Fruit fly (Drosophila melanogaster) whole organism, embryonic: ENCODE data around the gene CG12661.

Experiments
- Asciz ChIP-seq: fragments of 200-800 bp; sonication (Bioruptor generic); optimal IDR thresholded peaks from 2 replicates; lab custom pipeline; 2017; ENCODE audit warnings: missing biosample characterization, mild to moderate bottlenecking, missing genetic modification characterization, missing genetic modification reagents
- Atf3 ChIP-seq: fragments of 200-800 bp; sonication (Bioruptor generic); optimal IDR thresholded peaks from 3 replicates; lab custom pipeline; 2016; ENCODE audit warnings: missing biosample characterization, missing genetic modification characterization
- Atf6 ChIP-seq: fragments of 200-800 bp; sonication (Bioruptor generic); IDR thresholded peaks from 2 replicates; pipeline ENCODE4 v1.3.6; 2022; ENCODE audit warnings: missing biosample characterization, missing genetic modification characterization
- CG11723 ChIP-seq: fragments of 200-800 bp; sonication (Bioruptor generic); optimal IDR thresholded peaks from 2 replicates; lab custom pipeline; 2017; ENCODE audit warnings: missing biosample characterization, mild to moderate bottlenecking, missing genetic modification characterization
- CG15011 ChIP-seq: fragments of 200-800 bp; sonication (Bioruptor generic); optimal IDR thresholded peaks from 3 replicates; lab custom pipeline; 2018; ENCODE audit warnings: missing biosample characterization, mild to moderate bottlenecking, missing genetic modification characterization
- CG15479 ChIP-seq: fragments of 200-800 bp; sonication (Bioruptor generic); optimal IDR thresholded peaks from 3 replicates; lab custom pipeline; 2019; ENCODE audit warnings: missing biosample characterization, mild to moderate bottlenecking, missing genetic modification characterization, moderate library complexity
- CG1832 ChIP-seq: fragments of 200-800 bp; sonication (Bioruptor generic); optimal IDR thresholded peaks from 2 replicates; lab custom pipeline; 2017; ENCODE audit warnings: missing biosample characterization, mild to moderate bottlenecking, missing genetic modification characterization, inconsistent platforms
- CG18476 ChIP-seq: fragments of 200-800 bp; sonication (Bioruptor generic); optimal IDR thresholded peaks from 2 replicates; lab custom pipeline; 2016; ENCODE audit warnings: missing biosample characterization, mild to moderate bottlenecking, missing genetic modification characterization
- CG18599 ChIP-seq: fragments of 200-800 bp; sonication (Bioruptor generic); optimal IDR thresholded peaks from 3 replicates; lab custom pipeline; 2017; ENCODE audit warnings: missing biosample characterization, missing genetic modification characterization, mild to moderate bottlenecking, moderate library complexity, missing genetic modification reagents
- CG2889 ChIP-seq: fragments of 200-800 bp; sonication (Bioruptor generic); IDR thresholded peaks from 3 replicates; pipeline ENCODE4 v1.3.6; 2022; ENCODE audit warnings: missing biosample characterization, missing genetic modification characterization
- CG30020 ChIP-seq: fragments of 200-800 bp; optimal IDR thresholded peaks from 2 replicates; lab custom pipeline; 2019; ENCODE audit warnings: missing biosample characterization, mild to moderate bottlenecking, missing genetic modification characterization, moderate library complexity
- CG3995 ChIP-seq: fragments of 200-800 bp; sonication (Bioruptor generic); optimal IDR thresholded peaks from 3 replicates; lab custom pipeline; 2016; ENCODE audit warnings: missing biosample characterization, missing genetic modification characterization
- CG6654 ChIP-seq: fragments of 200-800 bp; sonication (Bioruptor generic); optimal IDR thresholded peaks from 2 replicates; lab custom pipeline; 2017; ENCODE audit warnings: missing biosample characterization, mild to moderate bottlenecking, missing genetic modification characterization
- CG8290 ChIP-seq, 3 experiments: fragments of 200-800 bp; sonication (Bioruptor generic); optimal IDR thresholded peaks; 2 replicates each; lab custom pipeline; 2016 to 2019; ENCODE audit warnings: missing biosample characterization in 3 of 3, missing genetic modification characterization in 3 of 3, mild to moderate bottlenecking in 2 of 3, moderate library complexity in 1 of 3
- CG8388 ChIP-seq: fragments of 200-800 bp; sonication (Bioruptor generic); optimal IDR thresholded peaks from 2 replicates; lab custom pipeline; 2019; ENCODE audit warnings: missing biosample characterization, mild to moderate bottlenecking, missing genetic modification characterization, moderate library complexity
- CG9609 ChIP-seq: fragments of 200-800 bp; sonication (Bioruptor generic); optimal IDR thresholded peaks from 3 replicates; lab custom pipeline; 2016; ENCODE audit warnings: missing biosample characterization, missing genetic modification characterization
- CkIIα-i1 ChIP-seq: fragments of 200-800 bp; sonication (Bioruptor generic); IDR thresholded peaks from 2 replicates; pipeline ENCODE4 v1.3.6; 2022; ENCODE audit warnings: missing biosample characterization, missing genetic modification characterization
- Dp ChIP-seq: fragments of 200-800 bp; sonication (Bioruptor generic); optimal IDR thresholded peaks from 2 replicates; lab custom pipeline; 2018; ENCODE audit warnings: missing biosample characterization, mild to moderate bottlenecking, missing genetic modification characterization, moderate library complexity
- E2f2 ChIP-seq: fragments of 200-800 bp; sonication (Bioruptor generic); IDR thresholded peaks from 2 replicates; pipeline ENCODE4 v1.3.6; 2022; ENCODE audit warnings: missing biosample characterization, missing genetic modification characterization
- Elba2 ChIP-seq: fragments of 200-800 bp; sonication (Bioruptor generic); optimal IDR thresholded peaks from 3 replicates; lab custom pipeline; 2016; ENCODE audit warnings: missing biosample characterization, missing genetic modification characterization
- Fer2 ChIP-seq: fragments of 200-800 bp; sonication (Bioruptor generic); optimal IDR thresholded peaks from 2 replicates; lab custom pipeline; 2018; ENCODE audit warnings: missing biosample characterization, mild to moderate bottlenecking, missing genetic modification characterization, moderate library complexity
- HLH54F ChIP-seq: fragments of 200-800 bp; sonication (Bioruptor generic); optimal IDR thresholded peaks from 3 replicates; lab custom pipeline; 2016; ENCODE audit warnings: missing biosample characterization, missing genetic modification characterization
- Hr51 ChIP-seq, 2 experiments: fragments of 200-800 bp; sonication (Bioruptor generic); optimal IDR thresholded peaks; 2 replicates in 1 of 2; 3 replicates in 1 of 2; lab custom pipeline; 2016 to 2018; ENCODE audit warnings: missing biosample characterization in 2 of 2, missing genetic modification characterization in 2 of 2, mild to moderate bottlenecking in 1 of 2, moderate library complexity in 1 of 2
- Hr78 ChIP-seq, 2 experiments: fragments of 200-800 bp in 1 of 2; fragments of >200 bp in 1 of 2; sonication (Bioruptor generic) in 1 of 2; optimal IDR thresholded peaks; 2 replicates each; lab custom pipeline; 2017 to 2019; ENCODE audit warnings: missing biosample characterization in 2 of 2, missing genetic modification characterization in 2 of 2, mild to moderate bottlenecking in 1 of 2, moderate library complexity in 1 of 2
- Hsf ChIP-seq: fragments of 200-800 bp; sonication (Bioruptor generic); optimal IDR thresholded peaks from 3 replicates; lab custom pipeline; 2016; ENCODE audit warnings: missing biosample characterization, missing genetic modification characterization
- MBD-R2 ChIP-seq: fragments of 200-800 bp; sonication (Bioruptor generic); IDR thresholded peaks from 2 replicates; pipeline ENCODE4 v1.3.6; 2022; ENCODE audit warnings: missing biosample characterization, missing genetic modification characterization
- Mad ChIP-seq: fragments of 200-800 bp; sonication (Bioruptor generic); optimal IDR thresholded peaks from 2 replicates; lab custom pipeline; 2016; ENCODE audit warnings: missing biosample characterization, missing genetic modification characterization
- Nf-YC ChIP-seq: fragments of 200-800 bp; optimal IDR thresholded peaks from 3 replicates; lab custom pipeline; 2019; ENCODE audit warnings: missing biosample characterization, mild to moderate bottlenecking, missing genetic modification characterization, moderate library complexity
- ara ChIP-seq: fragments of 200-800 bp; sonication (Bioruptor generic); IDR thresholded peaks from 2 replicates; pipeline ENCODE4 v1.3.6; 2022; ENCODE audit warnings: missing biosample characterization, missing genetic modification characterization
- chm ChIP-seq: fragments of 200-800 bp; sonication (Bioruptor generic); IDR thresholded peaks from 2 replicates; pipeline ENCODE4 v1.3.6; 2022; ENCODE audit warnings: missing biosample characterization, missing genetic modification characterization
- dysf ChIP-seq: fragments of 200-800 bp; sonication (Bioruptor generic); IDR thresholded peaks from 3 replicates; pipeline ENCODE4 v1.3.6; 2022; ENCODE audit warnings: missing biosample characterization, missing genetic modification characterization
- fu2 ChIP-seq: fragments of 200-800 bp; sonication (Bioruptor generic); optimal IDR thresholded peaks from 2 replicates; lab custom pipeline; 2016; ENCODE audit warnings: missing biosample characterization, missing genetic modification characterization
- gem ChIP-seq: fragments of 200-800 bp; sonication (Bioruptor generic); optimal IDR thresholded peaks from 2 replicates; lab custom pipeline; 2019; ENCODE audit warnings: missing biosample characterization, mild to moderate bottlenecking, missing genetic modification characterization, moderate library complexity
- gfzf ChIP-seq: fragments of 200-800 bp; sonication (Bioruptor generic); optimal IDR thresholded peaks from 2 replicates; lab custom pipeline; 2016; ENCODE audit warnings: missing biosample characterization, mild to moderate bottlenecking, missing genetic modification characterization, moderate library complexity
- gro ChIP-seq: fragments of 200-800 bp; sonication (Bioruptor generic); optimal IDR thresholded peaks from 2 replicates; lab custom pipeline; 2016; ENCODE audit warnings: missing biosample characterization, missing genetic modification characterization
- hkb ChIP-seq, 2 experiments: fragments of 200-800 bp in 1 of 2; fragments of >200 bp in 1 of 2; sonication (Bioruptor generic) in 1 of 2; IDR thresholded peaks in 1 of 2; optimal IDR thresholded peaks in 1 of 2; 2 replicates each; pipeline versions ENCODE4 v1.3.6 to Lab custom; 2017 to 2022; ENCODE audit warnings: missing biosample characterization in 1 of 2, missing genetic modification characterization in 1 of 2
- jing ChIP-seq: fragments of 200-800 bp; sonication (Bioruptor generic); optimal IDR thresholded peaks from 2 replicates; lab custom pipeline; 2018; ENCODE audit warnings: missing biosample characterization, mild to moderate bottlenecking, missing genetic modification characterization
- kah ChIP-seq: fragments of 200-800 bp; sonication (Bioruptor generic); optimal IDR thresholded peaks from 2 replicates; lab custom pipeline; 2018; ENCODE audit warnings: missing biosample characterization, mild to moderate bottlenecking, missing genetic modification characterization
- lab ChIP-seq: fragments of 200-800 bp; sonication (Bioruptor generic); optimal IDR thresholded peaks from 3 replicates; lab custom pipeline; 2017; ENCODE audit warnings: missing biosample characterization, missing genetic modification characterization, mild to moderate bottlenecking, moderate library complexity, missing genetic modification reagents
- lilli ChIP-seq: fragments of 200-800 bp; sonication (Bioruptor generic); optimal IDR thresholded peaks from 3 replicates; lab custom pipeline; 2016; ENCODE audit warnings: missing biosample characterization, missing genetic modification characterization
- nerfin-1 ChIP-seq: fragments of 200-800 bp; sonication (Bioruptor generic); optimal IDR thresholded peaks from 3 replicates; lab custom pipeline; 2019; ENCODE audit warnings: missing biosample characterization, mild to moderate bottlenecking, missing genetic modification characterization, moderate library complexity
- nmo ChIP-seq: fragments of 200-800 bp; sonication (Bioruptor generic); optimal IDR thresholded peaks from 2 replicates; lab custom pipeline; 2018; ENCODE audit warnings: missing biosample characterization, mild to moderate bottlenecking, missing genetic modification characterization, moderate library complexity
- phol ChIP-seq: fragments of 200-800 bp; sonication (Bioruptor generic); optimal IDR thresholded peaks from 3 replicates; lab custom pipeline; 2018; ENCODE audit warnings: missing biosample characterization, mild to moderate bottlenecking, missing genetic modification characterization, moderate library complexity
- prd ChIP-seq, 3 experiments: fragments of >200 bp in 2 of 3; fragments of 200-800 bp in 1 of 3; sonication (Bioruptor generic) in 1 of 3; optimal IDR thresholded peaks in 2 of 3; IDR thresholded peaks in 1 of 3; 2 replicates in 2 of 3; 3 replicates in 1 of 3; pipeline versions ENCODE4 v1.3.6 to Lab custom; 2017 to 2022; ENCODE audit warnings: missing biosample characterization in 1 of 3, missing genetic modification characterization in 1 of 3
- pzg ChIP-seq: fragments of 200-800 bp; sonication (Bioruptor generic); optimal IDR thresholded peaks from 3 replicates; lab custom pipeline; 2018; ENCODE audit warnings: missing biosample characterization, mild to moderate bottlenecking, missing genetic modification characterization, moderate library complexity
- slbo ChIP-seq: fragments of 200-800 bp; sonication (Bioruptor generic); IDR thresholded peaks from 2 replicates; pipeline ENCODE4 v1.3.6; 2022; ENCODE audit warnings: missing biosample characterization, missing genetic modification characterization
- sqz ChIP-seq: fragments of 200-800 bp; sonication (Bioruptor generic); optimal IDR thresholded peaks from 3 replicates; lab custom pipeline; 2018; ENCODE audit warnings: missing biosample characterization, mild to moderate bottlenecking, missing genetic modification characterization
- stc ChIP-seq: fragments of 200-800 bp; sonication (Bioruptor generic); IDR thresholded peaks from 2 replicates; pipeline ENCODE4 v1.3.6; 2022; ENCODE audit warnings: missing biosample characterization, missing genetic modification characterization
- tgo ChIP-seq: fragments of 200-800 bp; sonication (Bioruptor generic); IDR thresholded peaks from 3 replicates; pipeline ENCODE4 v1.3.6; 2022; ENCODE audit warnings: missing biosample characterization, missing genetic modification characterization

Gene CG12661

dm6 chrX:8900094-8900493 lies 23.4 kb downstream of the CG12661 start, which contains the start of gene Uros1 (continued):
- TF ChIP-seq phol (tag; lab: Kevin White, UChicago) (peak; percentile 29), jing (GFP tag; lab: Kevin White, UChicago) (no peak), chm (GFP tag; lab: Robert Waterston, UW) (peak; percentile 38; the same call in 1 of the 2 replicates), MBD-R2 (peak; percentile 85), kah (GFP tag; lab: Kevin White, UChicago) (no peak), CG3995 (GFP tag; lab: Kevin White, UChicago) (peak; percentile 5), Fer2 (tag; lab: Kevin White, UChicago) (no peak), tgo (GFP tag; lab: Robert Waterston, UW) (peak; percentile 53), Asciz (GFP tag; lab: Kevin White, UChicago) (peak; percentile 0), gfzf (no peak), CG30020 (no peak), slbo (GFP tag; lab: Robert Waterston, UW) (peak; percentile 57; the same call in 1 of the 2 replicates), lilli (GFP tag; lab: Kevin White, UChicago) (peak; percentile 60), CG11723 (GFP tag; lab: Kevin White, UChicago) (no peak), CG6654 (GFP tag; lab: Kevin White, UChicago) (no peak), CG15479 (GFP tag; lab: Kevin White, UChicago) (no peak), stc (no peak), fu2 (GFP tag; lab: Kevin White, UChicago) (no peak), CG15011 (no peak), CG8290 (GFP tag; optimal IDR thresholded peaks at IDR 0.05; lab: Kevin White, UChicago) (no peak), CG8290 (tag; optimal IDR thresholded peaks at IDR 0.05; lab: Kevin White, UChicago) (no peak), CG8388 (GFP tag; lab: Kevin White, UChicago) (peak; percentile 14), pzg (GFP tag; lab: Kevin White, UChicago) (peak; percentile 37), Nf-YC (tag; lab: Kevin White, UChicago) (peak; percentile 5), E2f2 (GFP tag; lab: Robert Waterston, UW) (peak; percentile 74), nmo (peak; percentile 21), Atf3 (GFP tag; lab: Kevin White, UChicago) (no peak), Dp (peak; percentile 60), CkIIα-i1 (no peak), ara (GFP tag; lab: Robert Waterston, UW) (peak; percentile 53), hkb (optimal IDR thresholded peaks at IDR 0.05; lab: Kevin White, UChicago) (no peak), hkb (GFP tag; IDR thresholded peaks at IDR 0.05; lab: Robert Waterston, UW) (peak; percentile 47; the same call in 1 of the 2 replicates), Hr51 (GFP tag; optimal IDR thresholded peaks at IDR 0.05; lab: Kevin White, UChicago) (peak in 1 of 2 experiments; percentile 8), lab (GFP tag; lab: Kevin White, UChicago) (peak; percentile 4), nerfin-1 (tag; lab: Kevin White, UChicago) (peak; percentile 12), HLH54F (peak; percentile 27), Elba2 (GFP tag; lab: Kevin White, UChicago) (peak; percentile 6), CG18476 (GFP tag; lab: Kevin White, UChicago) (no peak), CG18599 (GFP tag; lab: Kevin White, UChicago) (no peak), Hr78 (GFP tag; optimal IDR thresholded peaks at IDR 0.05; lab: Kevin White, UChicago) (no peak), CG9609 (GFP tag; lab: Kevin White, UChicago) (no peak), gro (GFP tag; lab: Kevin White, UChicago) (no peak), Hsf (GFP tag; lab: Kevin White, UChicago) (peak; percentile 35), gem (peak; percentile 45), Atf6 (no peak), Mad (GFP tag; lab: Kevin White, UChicago) (peak; percentile 21), sqz (GFP tag; lab: Kevin White, UChicago) (no peak), dysf (GFP tag; lab: Robert Waterston, UW) (0 out of 3 replicates have a peak, but pooled peaks have one; percentile 12), CG2889 (GFP tag; lab: Robert Waterston, UW) (no peak), CG1832 (peak; percentile 56), prd (optimal IDR thresholded peaks at IDR 0.05; lab: Kevin White, UChicago) (no peak), prd (GFP tag; IDR thresholded peaks at IDR 0.05; lab: Robert Waterston, UW) (peak; percentile 71; the same call in 2 of the 3 replicates)
